Fruit fly (Drosophila melanogaster) Kc167 (cell line): ENCODE data around the gene Cyp313b1.

Experiments used
- Myc ChIP-seq: fragments of >200 bp; optimal IDR thresholded peaks from 2 replicates; lab custom pipeline; 2017; ENCODE audit warnings: missing external identifiers
- Sin3A ChIP-seq: fragments of >200 bp; optimal IDR thresholded peaks from 2 replicates; lab custom pipeline; 2018; ENCODE audit warnings: missing external identifiers
- h ChIP-seq: fragments of >200 bp; optimal IDR thresholded peaks from 3 replicates; lab custom pipeline; 2018; ENCODE audit warnings: missing external identifiers
- insv ChIP-seq: fragments of >200 bp; optimal IDR thresholded peaks from 3 replicates; lab custom pipeline; 2018; ENCODE audit warnings: missing external identifiers
- psq ChIP-seq: fragments of >200 bp; optimal IDR thresholded peaks from 2 replicates; lab custom pipeline; 2017; ENCODE audit warnings: missing external identifiers
- ttk ChIP-seq: sonication (Bioruptor generic); optimal IDR thresholded peaks from 2 replicates; lab custom pipeline; 2017; ENCODE audit warnings: missing external identifiers

The Cyp313b1 gene

dm6 chr3R:8659200-8659897, 13.9 kb upstream of the Cyp313b1 start:
- TF ChIP-seq Myc (lab: Kevin White, UChicago): no peak
- no peak for TF ChIP-seq psq (lab: Kevin White, UChicago)
- TF ChIP-seq h (lab: Kevin White, UChicago): no peak
- no peak for TF ChIP-seq insv
- TF ChIP-seq ttk (lab: Kevin White, UChicago): no peak
- no peak for TF ChIP-seq Sin3A (lab: Kevin White, UChicago)

- TF ChIP-seq ttk (lab: Kevin White, UChicago): no peak
- no peak for TF ChIP-seq Sin3A (lab: Kevin White, UChicago)
- TF ChIP-seq insv: no peak
- TF ChIP-seq h (lab: Kevin White, UChicago): no peak
- TF ChIP-seq psq (lab: Kevin White, UChicago): no peak
- no peak for TF ChIP-seq Myc (lab: Kevin White, UChicago)
Observed at dm6 chr3R:8658688-8659087, 13.2 kb upstream of the Cyp313b1 start.

dm6 chr3R:8654666-8655065, 9.2 kb upstream of the Cyp313b1 start, which contains the start of gene CG42489:
TSS of gene CG42489 (minus strand) at chr3R:8654766.
- TF ChIP-seq ttk (lab: Kevin White, UChicago) (no peak), Sin3A (lab: Kevin White, UChicago) (no peak), Myc (lab: Kevin White, UChicago) (no peak), h (lab: Kevin White, UChicago) (no peak), insv (no peak), psq (lab: Kevin White, UChicago) (no peak)

dm6 chr3R:8654058-8654457, 8.6 kb upstream of the Cyp313b1 start:
- TF ChIP-seq psq (lab: Kevin White, UChicago): no peak
- no peak for TF ChIP-seq Sin3A (lab: Kevin White, UChicago)
- TF ChIP-seq ttk (lab: Kevin White, UChicago): no peak
- no peak for TF ChIP-seq insv
- no peak for TF ChIP-seq h (lab: Kevin White, UChicago)
- no peak for TF ChIP-seq Myc (lab: Kevin White, UChicago)

- TF ChIP-seq Myc (lab: Kevin White, UChicago): no peak
- no peak for TF ChIP-seq ttk (lab: Kevin White, UChicago)
- no peak for TF ChIP-seq Sin3A (lab: Kevin White, UChicago)
- TF ChIP-seq psq (lab: Kevin White, UChicago): no peak
- no peak for TF ChIP-seq insv
- TF ChIP-seq h (lab: Kevin White, UChicago): no peak
Observed at dm6 chr3R:8652731-8653130, 7.3 kb upstream of the Cyp313b1 start, which contains the start of the genes Sys1 and Dhod. TSS of gene Sys1 (plus strand) at chr3R:8652821. TSS of gene Dhod (minus strand) at chr3R:8652916.

- no peak for TF ChIP-seq insv
- TF ChIP-seq Sin3A (lab: Kevin White, UChicago): no peak
- TF ChIP-seq psq (lab: Kevin White, UChicago): no peak
- no peak for TF ChIP-seq ttk (lab: Kevin White, UChicago)
- TF ChIP-seq h (lab: Kevin White, UChicago): no peak
- TF ChIP-seq Myc (lab: Kevin White, UChicago): no peak
Observed at dm6 chr3R:8650741-8651140, 5.3 kb upstream of the Cyp313b1 start, which contains the start of the genes Mkk4 and SLIRP2. TSS of gene Mkk4 (minus strand) at chr3R:8650796. TSS of gene SLIRP2 (plus strand) at chr3R:8651084.

dm6 chr3R:8642376-8642966, 3.0 kb downstream of the Cyp313b1 start:
- no peak for TF ChIP-seq ttk (lab: Kevin White, UChicago)
- TF ChIP-seq psq (lab: Kevin White, UChicago): no peak
- no peak for TF ChIP-seq h (lab: Kevin White, UChicago)
- TF ChIP-seq Sin3A (lab: Kevin White, UChicago): no peak
- TF ChIP-seq insv: no peak
- TF ChIP-seq Myc (lab: Kevin White, UChicago): no peak

- no peak for TF ChIP-seq h (lab: Kevin White, UChicago)
- no peak for TF ChIP-seq Sin3A (lab: Kevin White, UChicago)
- no peak for TF ChIP-seq psq (lab: Kevin White, UChicago)
- TF ChIP-seq Myc (lab: Kevin White, UChicago): no peak
- no peak for TF ChIP-seq insv
- TF ChIP-seq ttk (lab: Kevin White, UChicago): no peak
Observed at dm6 chr3R:8638629-8639028, 6.8 kb downstream of the Cyp313b1 start.

- no peak for TF ChIP-seq Myc (lab: Kevin White, UChicago)
- TF ChIP-seq ttk (lab: Kevin White, UChicago): no peak
- TF ChIP-seq Sin3A (lab: Kevin White, UChicago): no peak
- TF ChIP-seq psq (lab: Kevin White, UChicago): no peak
- TF ChIP-seq h (lab: Kevin White, UChicago): no peak
- TF ChIP-seq insv: no peak
Observed at dm6 chr3R:8635778-8636177, 9.7 kb downstream of the Cyp313b1 start, which contains the start of gene Or85e. TSS of gene Or85e (minus strand) at chr3R:8635878.

- no peak for TF ChIP-seq Myc (lab: Kevin White, UChicago)
Observed at dm6 chr3R:8620737-8621136, 24.7 kb downstream of the Cyp313b1 start.

dm6 chr3R:8619089-8619488, 26.4 kb downstream of the Cyp313b1 start:
- TF ChIP-seq Myc (lab: Kevin White, UChicago) (no peak), Sin3A (lab: Kevin White, UChicago) (no peak), psq (lab: Kevin White, UChicago) (no peak), insv (no peak), ttk (lab: Kevin White, UChicago) (no peak), h (lab: Kevin White, UChicago) (no peak)

- TF ChIP-seq psq (lab: Kevin White, UChicago): no peak
- TF ChIP-seq insv: no peak
- no peak for TF ChIP-seq h (lab: Kevin White, UChicago)
- no peak for TF ChIP-seq Sin3A (lab: Kevin White, UChicago)
- no peak for TF ChIP-seq ttk (lab: Kevin White, UChicago)
- no peak for TF ChIP-seq Myc (lab: Kevin White, UChicago)
Observed at dm6 chr3R:8616149-8616548, 29.3 kb downstream of the Cyp313b1 start.
